Worm (Caenorhabditis elegans): ENCODE results near the gene ugt-65.

ce11 chrIV:12427687-12428284 is 7.3 kb downstream of the ugt-65 start:
- TF ChIP-seq nhr-237 (tag; optimal IDR thresholded peaks at IDR 0.05): no peak
- no peak for TF ChIP-seq nhr-6 (tag; optimal IDR thresholded peaks at IDR 0.05)
- no peak for TF ChIP-seq blmp-1 (tag; optimal IDR thresholded peaks at IDR 0.05; ENCODE audit: insufficient read depth)

Data from whole organism, L2 larva.